Worm (Caenorhabditis elegans): ENCODE measurements around the gene col-166.

col-166 gene

ce11 chrX:6318803-6319202, 39.0 kb downstream of the col-166 start:
- no peak for TF ChIP-seq ceh-83 (GFP tag; optimal IDR thresholded peaks at IDR 0.05)
- no peak for TF ChIP-seq unc-39 (tag; optimal IDR thresholded peaks at IDR 0.05)
- TF ChIP-seq mab-5 (tag; optimal IDR thresholded peaks at IDR 0.05): no peak
- no peak for TF ChIP-seq blmp-1 (tag; optimal IDR thresholded peaks at IDR 0.05)
- TF ChIP-seq hlh-1 (tag; optimal IDR thresholded peaks at IDR 0.05): no peak
- no peak for TF ChIP-seq unc-62 (GFP tag; optimal IDR thresholded peaks at IDR 0.05)
- TF ChIP-seq snpc-4 (tag; optimal IDR thresholded peaks at IDR 0.05): no peak
- TF ChIP-seq mep-1 (tag; optimal IDR thresholded peaks at IDR 0.05): no peak
- TF ChIP-seq nhr-2 (tag; optimal IDR thresholded peaks at IDR 0.05): no peak
- no peak for TF ChIP-seq ztf-11 (tag; optimal IDR thresholded peaks at IDR 0.05)
- TF ChIP-seq nhr-28 (tag; optimal IDR thresholded peaks at IDR 0.05): no peak
- no peak for TF ChIP-seq M03D4.4 (tag; optimal IDR thresholded peaks at IDR 0.05)
- TF ChIP-seq elt-3 (tag; optimal IDR thresholded peaks at IDR 0.05): no peak
- TF ChIP-seq ceh-43 (GFP tag; optimal IDR thresholded peaks at IDR 0.05): no peak

ce11 chrX:6319546-6319945, 39.7 kb downstream of the col-166 start, which contains the start of gene chtb-3:
TSS of gene chtb-3 (minus strand) at chrX:6319646.
- no peak for TF ChIP-seq snpc-4 (tag; optimal IDR thresholded peaks at IDR 0.05)
- TF ChIP-seq pha-4 (tag; optimal IDR thresholded peaks at IDR 0.05): no peak
- TF ChIP-seq elt-1 (tag; optimal IDR thresholded peaks at IDR 0.05; ENCODE audit: borderline replicate concordance, insufficient read depth): no peak
- no peak for TF ChIP-seq ceh-43 (GFP tag; optimal IDR thresholded peaks at IDR 0.05)

ce11 chrX:6320887-6321286, 41.1 kb downstream of the col-166 start:
- TF ChIP-seq nhr-76 (tag; optimal IDR thresholded peaks at IDR 0.05) (no peak), pha-4 (tag; optimal IDR thresholded peaks at IDR 0.05) (no peak), flh-1 (GFP tag; optimal IDR thresholded peaks at IDR 0.05) (no peak), ceh-39 (tag; optimal IDR thresholded peaks at IDR 0.05) (no peak), drap-1 (GFP tag; optimal IDR thresholded peaks at IDR 0.05) (no peak), unc-120 (tag; optimal IDR thresholded peaks at IDR 0.05; ENCODE audit: poor library complexity, severe bottlenecking) (no peak), blmp-1 (tag; optimal IDR thresholded peaks at IDR 0.05) (no peak), lin-13 (tag; optimal IDR thresholded peaks at IDR 0.05) (no peak), nhr-28 (tag; optimal IDR thresholded peaks at IDR 0.05) (no peak), ceh-83 (GFP tag; optimal IDR thresholded peaks at IDR 0.05) (no peak)

ce11 chrX:6321380-6321779, 41.6 kb downstream of the col-166 start:
- no peak for TF ChIP-seq elt-3 (tag; optimal IDR thresholded peaks at IDR 0.05)
- no peak for TF ChIP-seq nhr-237 (tag; optimal IDR thresholded peaks at IDR 0.05)
- TF ChIP-seq ceh-39 (tag; optimal IDR thresholded peaks at IDR 0.05): no peak
- no peak for TF ChIP-seq nhr-2 (tag; optimal IDR thresholded peaks at IDR 0.05)
- no peak for TF ChIP-seq lsy-2 (tag; optimal IDR thresholded peaks at IDR 0.05)
- no peak for TF ChIP-seq ces-1 (GFP tag; optimal IDR thresholded peaks at IDR 0.05)
- no peak for TF ChIP-seq nhr-12 (tag; optimal IDR thresholded peaks at IDR 0.05)
- no peak for TF ChIP-seq ceh-43 (GFP tag; optimal IDR thresholded peaks at IDR 0.05)
- TF ChIP-seq elt-1 (tag; optimal IDR thresholded peaks at IDR 0.05; ENCODE audit: borderline replicate concordance, insufficient read depth): no peak
- TF ChIP-seq snpc-4 (tag; optimal IDR thresholded peaks at IDR 0.05): no peak
- no peak for TF ChIP-seq zip-8 (tag; optimal IDR thresholded peaks at IDR 0.05)
- TF ChIP-seq hlh-1 (tag; optimal IDR thresholded peaks at IDR 0.05): no peak
- TF ChIP-seq nhr-28 (tag; optimal IDR thresholded peaks at IDR 0.05): no peak
- TF ChIP-seq mab-5 (tag; optimal IDR thresholded peaks at IDR 0.05): no peak

- TF ChIP-seq ceh-39 (tag; optimal IDR thresholded peaks at IDR 0.05): no peak
- TF ChIP-seq sptf-1 (tag; optimal IDR thresholded peaks at IDR 0.05): no peak
- TF ChIP-seq cnd-1 (tag; optimal IDR thresholded peaks at IDR 0.05): no peak
- TF ChIP-seq lin-32 (GFP tag; optimal IDR thresholded peaks at IDR 0.05): no peak
- TF ChIP-seq snpc-4 (tag; optimal IDR thresholded peaks at IDR 0.05): no peak
- no peak for TF ChIP-seq mls-2 (tag; optimal IDR thresholded peaks at IDR 0.05)
- no peak for TF ChIP-seq sem-2 (GFP tag; optimal IDR thresholded peaks at IDR 0.05)
- TF ChIP-seq nhr-237 (tag; optimal IDR thresholded peaks at IDR 0.05): no peak
- no peak for TF ChIP-seq zip-8 (tag; optimal IDR thresholded peaks at IDR 0.05)
- no peak for TF ChIP-seq ztf-11 (tag; optimal IDR thresholded peaks at IDR 0.05)
- no peak for TF ChIP-seq lin-13 (tag; optimal IDR thresholded peaks at IDR 0.05)
- no peak for TF ChIP-seq mab-5 (tag; optimal IDR thresholded peaks at IDR 0.05)
Measured at ce11 chrX:6323129-6323528, 43.3 kb downstream of the col-166 start, which contains the start of gene col-167. TSS of gene col-167 (plus strand) at chrX:6323488.

Measured in whole organism, mixed stage, embryonic.